Fruit fly (Drosophila melanogaster) whole organism, adult: ENCODE data around the gene Vps29.
A peak's percentile ranks its signal among the peaks of the same experiment; 100 is the strongest.

Experiments
- CG12768 ChIP-seq: fragments of 200-800 bp; sonication (Bioruptor generic); optimal IDR thresholded peaks from 2 replicates; lab custom pipeline; 2017; ENCODE audit warnings: missing biosample characterization, missing genetic modification characterization, mild to moderate bottlenecking, moderate library complexity, missing genetic modification reagents
- CG5204 ChIP-seq: fragments of 200-800 bp; sonication (Bioruptor generic); optimal IDR thresholded peaks from 2 replicates; lab custom pipeline; 2016; ENCODE audit warnings: missing biosample characterization, missing genetic modification characterization
- CG7045 ChIP-seq: fragments of 200-800 bp; sonication (Bioruptor generic); optimal IDR thresholded peaks from 2 replicates; lab custom pipeline; 2017; ENCODE audit warnings: missing biosample characterization, mild to moderate bottlenecking, missing genetic modification characterization
- Clk ChIP-seq: fragments of 200-800 bp; sonication (Bioruptor generic); optimal IDR thresholded peaks from 2 replicates; lab custom pipeline; 2017; ENCODE audit warnings: missing biosample characterization, missing genetic modification characterization
- Mnt ChIP-seq: fragments of 200-800 bp; sonication (Bioruptor generic); optimal IDR thresholded peaks from 2 replicates; lab custom pipeline; 2016; ENCODE audit warnings: missing biosample characterization, mild to moderate bottlenecking, missing genetic modification characterization
- kay ChIP-seq: fragments of 200-800 bp; sonication (Bioruptor generic); peaks from one replicate; lab custom pipeline; 2016; ENCODE audit warnings: missing biosample characterization, missing genetic modification characterization, borderline replicate concordance
- pad ChIP-seq: fragments of 200-800 bp; sonication (Bioruptor generic); optimal IDR thresholded peaks from 3 replicates; lab custom pipeline; 2017; ENCODE audit warnings: missing biosample characterization, missing genetic modification characterization, mild to moderate bottlenecking, moderate library complexity, missing genetic modification reagents

dm6 chr2L:1118880-1119809 is 31.4 kb upstream of the Vps29 start:
- TF ChIP-seq kay (GFP tag; lab: Kevin White, UChicago) (peak; percentile 97), pad (GFP tag; lab: Kevin White, UChicago) (peak; percentile 52), Clk (GFP tag; lab: Kevin White, UChicago) (no peak), CG12768 (GFP tag; lab: Kevin White, UChicago) (peak; percentile 94), CG5204 (GFP tag; lab: Kevin White, UChicago) (peak; percentile 77), CG7045 (GFP tag; lab: Kevin White, UChicago) (peak; percentile 45), Mnt (peak; percentile 66)
